Fruit fly (Drosophila melanogaster) whole organism, embryonic: ENCODE data around the gene ph-d.
A peak's percentile ranks its signal among the peaks of the same experiment; 100 is the strongest.

Source experiments
- Abd-B ChIP-seq: fragments of 200-800 bp; sonication (Bioruptor generic); optimal IDR thresholded peaks from 2 replicates; lab custom pipeline; 2018; ENCODE audit warnings: missing biosample characterization, mild to moderate bottlenecking, missing genetic modification characterization, moderate library complexity
- Atf3 ChIP-seq: fragments of 200-800 bp; sonication (Bioruptor generic); optimal IDR thresholded peaks from 3 replicates; lab custom pipeline; 2016; ENCODE audit warnings: missing biosample characterization, missing genetic modification characterization
- Bgb ChIP-seq: fragments of 200-800 bp; sonication (Bioruptor generic); IDR thresholded peaks from 2 replicates; pipeline ENCODE4 v1.3.6; 2022; ENCODE audit warnings: missing biosample characterization, missing genetic modification characterization; ENCODE audit not compliant: partially characterized antibody
- CG10147 ChIP-seq: fragments of 200-800 bp; sonication (Bioruptor generic); optimal IDR thresholded peaks from 2 replicates; lab custom pipeline; 2019; ENCODE audit warnings: missing biosample characterization, mild to moderate bottlenecking, missing genetic modification characterization, moderate library complexity
- CG1024 ChIP-seq: fragments of 200-800 bp; sonication (Bioruptor generic); IDR thresholded peaks from 2 replicates; pipeline ENCODE4 v1.3.6; 2022; ENCODE audit warnings: missing biosample characterization, missing genetic modification characterization
- CG11560 ChIP-seq: fragments of 200-800 bp; sonication (Bioruptor generic); IDR thresholded peaks from 3 replicates; pipeline ENCODE4 v1.3.6; 2022; ENCODE audit warnings: missing biosample characterization, missing genetic modification characterization
- CG12219 ChIP-seq: fragments of 200-800 bp; sonication (Bioruptor generic); optimal IDR thresholded peaks from 3 replicates; lab custom pipeline; 2018; ENCODE audit warnings: missing biosample characterization, mild to moderate bottlenecking, missing genetic modification characterization
- CG12769 ChIP-seq: fragments of 200-800 bp; sonication (Bioruptor generic); optimal IDR thresholded peaks from 2 replicates; lab custom pipeline; 2019; ENCODE audit warnings: missing biosample characterization, mild to moderate bottlenecking, missing genetic modification characterization, moderate library complexity
- CG13624 ChIP-seq: fragments of 200-800 bp; sonication (Bioruptor generic); optimal IDR thresholded peaks from 2 replicates; lab custom pipeline; 2016; ENCODE audit warnings: missing biosample characterization, missing genetic modification characterization
- CG15514 ChIP-seq: fragments of 200-800 bp; sonication (Bioruptor generic); optimal IDR thresholded peaks from 3 replicates; lab custom pipeline; 2017; ENCODE audit warnings: missing biosample characterization, missing genetic modification characterization, mild to moderate bottlenecking, moderate library complexity, missing genetic modification reagents
- CG16813 ChIP-seq: fragments of 200-800 bp; sonication (Bioruptor generic); IDR thresholded peaks from 3 replicates; pipeline ENCODE4 v1.3.6; 2022; ENCODE audit warnings: missing biosample characterization, missing genetic modification characterization; ENCODE audit not compliant: partially characterized antibody
- CG18262 ChIP-seq: fragments of 200-800 bp; optimal IDR thresholded peaks from 3 replicates; lab custom pipeline; 2019; ENCODE audit warnings: missing biosample characterization, mild to moderate bottlenecking, missing genetic modification characterization, moderate library complexity
- CG31224 ChIP-seq: fragments of 200-800 bp; sonication (Bioruptor generic); IDR thresholded peaks from 2 replicates; pipeline ENCODE4 v1.3.6; 2022; ENCODE audit warnings: missing biosample characterization, missing genetic modification characterization
- CG3163 ChIP-seq: fragments of 200-800 bp; sonication (Bioruptor generic); optimal IDR thresholded peaks from 3 replicates; lab custom pipeline; 2016; ENCODE audit warnings: missing biosample characterization, missing genetic modification characterization
- CG3847 ChIP-seq: fragments of 200-800 bp; sonication (Bioruptor generic); IDR thresholded peaks from 2 replicates; pipeline ENCODE4 v1.3.6; 2022; ENCODE audit warnings: missing biosample characterization, missing genetic modification characterization
- CG4360 ChIP-seq: fragments of 200-800 bp; sonication (Bioruptor generic); IDR thresholded peaks from 2 replicates; pipeline ENCODE4 v1.3.6; 2022; ENCODE audit warnings: missing biosample characterization, missing genetic modification characterization
- CG6689 ChIP-seq: fragments of 200-800 bp; sonication (Bioruptor generic); IDR thresholded peaks from 2 replicates; pipeline ENCODE4 v1.3.6; 2022; ENCODE audit warnings: missing biosample characterization, missing genetic modification characterization
- CG6854 ChIP-seq: fragments of 200-800 bp; sonication (Bioruptor generic); optimal IDR thresholded peaks from 3 replicates; lab custom pipeline; 2017; ENCODE audit warnings: missing biosample characterization, mild to moderate bottlenecking, missing genetic modification characterization
- CG7745 ChIP-seq: fragments of 200-800 bp; sonication (Bioruptor generic); optimal IDR thresholded peaks from 2 replicates; lab custom pipeline; 2018; ENCODE audit warnings: missing biosample characterization, mild to moderate bottlenecking, missing genetic modification characterization, moderate library complexity
- CTCF ChIP-seq: fragments of 200-800 bp; sonication (Bioruptor generic); optimal IDR thresholded peaks from 2 replicates; lab custom pipeline; 2017; ENCODE audit warnings: missing biosample characterization, mild to moderate bottlenecking, missing genetic modification characterization, moderate library complexity
- H15 ChIP-seq: fragments of 200-800 bp; sonication (Bioruptor generic); IDR thresholded peaks from 3 replicates; pipeline ENCODE4 v1.3.6; 2022; ENCODE audit warnings: missing biosample characterization, missing genetic modification characterization
- Hr3 ChIP-seq: fragments of 200-800 bp; sonication (Bioruptor generic); optimal IDR thresholded peaks from 3 replicates; lab custom pipeline; 2016; ENCODE audit warnings: missing biosample characterization, missing genetic modification characterization
- Hr51 ChIP-seq, 2 experiments: fragments of 200-800 bp; sonication (Bioruptor generic); optimal IDR thresholded peaks; 2 replicates in 1 of 2; 3 replicates in 1 of 2; lab custom pipeline; 2016 to 2018; ENCODE audit warnings: missing biosample characterization in 2 of 2, missing genetic modification characterization in 2 of 2, mild to moderate bottlenecking in 1 of 2, moderate library complexity in 1 of 2
- Mad ChIP-seq: fragments of 200-800 bp; sonication (Bioruptor generic); optimal IDR thresholded peaks from 2 replicates; lab custom pipeline; 2016; ENCODE audit warnings: missing biosample characterization, missing genetic modification characterization
- Nf-YA ChIP-seq: fragments of 200-800 bp; sonication (Bioruptor generic); IDR thresholded peaks from 2 replicates; pipeline ENCODE4 v1.3.6; 2022; ENCODE audit warnings: missing biosample characterization, missing genetic modification characterization
- Ptx1 ChIP-seq: fragments of 200-800 bp; sonication (Bioruptor generic); IDR thresholded peaks from 2 replicates; pipeline ENCODE4 v1.3.6; 2022; ENCODE audit warnings: missing biosample characterization, missing genetic modification characterization
- Rx ChIP-seq: fragments of 200-800 bp; sonication (Bioruptor generic); IDR thresholded peaks from 2 replicates; pipeline ENCODE4 v1.3.6; 2022; ENCODE audit warnings: missing biosample characterization, missing genetic modification characterization
- Sin3A ChIP-seq: fragments of >200 bp; optimal IDR thresholded peaks from 2 replicates; lab custom pipeline; 2018
- TFAM ChIP-seq: fragments of 200-800 bp; sonication (Bioruptor generic); optimal IDR thresholded peaks from 2 replicates; lab custom pipeline; 2017; ENCODE audit warnings: missing biosample characterization, missing genetic modification characterization, inconsistent platforms
- ac ChIP-seq: fragments of 200-800 bp; sonication (Bioruptor generic); optimal IDR thresholded peaks from 3 replicates; lab custom pipeline; 2017; ENCODE audit warnings: missing biosample characterization, mild to moderate bottlenecking, missing genetic modification characterization
- bbx ChIP-seq: fragments of 200-800 bp; sonication (Bioruptor generic); IDR thresholded peaks from 2 replicates; pipeline ENCODE4 v1.3.6; 2022; ENCODE audit warnings: missing biosample characterization, missing genetic modification characterization; ENCODE audit not compliant: partially characterized antibody
- dati ChIP-seq: fragments of 200-800 bp; sonication (Bioruptor generic); IDR thresholded peaks from 2 replicates; pipeline ENCODE4 v1.3.6; 2022; ENCODE audit warnings: missing biosample characterization, missing genetic modification characterization
- ems ChIP-seq: fragments of 200-800 bp; sonication (Bioruptor generic); optimal IDR thresholded peaks from 3 replicates; lab custom pipeline; 2016; ENCODE audit warnings: missing biosample characterization, missing genetic modification characterization
- ewg ChIP-seq: fragments of 200-800 bp; sonication (Bioruptor generic); optimal IDR thresholded peaks from 3 replicates; lab custom pipeline; 2017; ENCODE audit warnings: mild to moderate bottlenecking, missing biosample characterization, missing genetic modification reagents, missing genetic modification characterization
- gsb ChIP-seq: fragments of 200-800 bp; sonication (Bioruptor generic); IDR thresholded peaks from 2 replicates; pipeline ENCODE4 v1.3.6; 2022; ENCODE audit warnings: missing biosample characterization, missing genetic modification characterization
- her ChIP-seq: fragments of 200-800 bp; sonication (Bioruptor generic); optimal IDR thresholded peaks from 2 replicates; lab custom pipeline; 2016; ENCODE audit warnings: missing biosample characterization, missing genetic modification characterization
- jing ChIP-seq: fragments of 200-800 bp; sonication (Bioruptor generic); optimal IDR thresholded peaks from 2 replicates; lab custom pipeline; 2018; ENCODE audit warnings: missing biosample characterization, mild to moderate bottlenecking, missing genetic modification characterization
- nau ChIP-seq: fragments of 200-800 bp; sonication (Bioruptor generic); optimal IDR thresholded peaks from 3 replicates; lab custom pipeline; 2017; ENCODE audit warnings: missing biosample characterization, mild to moderate bottlenecking, missing genetic modification characterization, missing genetic modification reagents
- nmo ChIP-seq: fragments of 200-800 bp; sonication (Bioruptor generic); optimal IDR thresholded peaks from 2 replicates; lab custom pipeline; 2018; ENCODE audit warnings: missing biosample characterization, mild to moderate bottlenecking, missing genetic modification characterization, moderate library complexity
- oc ChIP-seq: fragments of 200-800 bp; sonication (Bioruptor generic); optimal IDR thresholded peaks from 2 replicates; lab custom pipeline; 2018; ENCODE audit warnings: missing biosample characterization, mild to moderate bottlenecking, missing genetic modification characterization, moderate library complexity
- stwl ChIP-seq: fragments of 200-800 bp; sonication (Bioruptor generic); optimal IDR thresholded peaks from 3 replicates; lab custom pipeline; 2018; ENCODE audit warnings: missing biosample characterization, mild to moderate bottlenecking, missing genetic modification characterization, moderate library complexity
- tio ChIP-seq: fragments of 200-800 bp; sonication (Bioruptor generic); optimal IDR thresholded peaks from 2 replicates; lab custom pipeline; 2017; ENCODE audit warnings: missing biosample characterization, missing genetic modification characterization, inconsistent platforms
- trem ChIP-seq: fragments of 200-800 bp; optimal IDR thresholded peaks from 3 replicates; lab custom pipeline; 2019; ENCODE audit warnings: missing biosample characterization, mild to moderate bottlenecking, missing genetic modification characterization, moderate library complexity
- tup ChIP-seq: fragments of 200-800 bp; sonication (Bioruptor generic); optimal IDR thresholded peaks from 2 replicates; lab custom pipeline; 2016; ENCODE audit warnings: missing biosample characterization, mild to moderate bottlenecking, missing genetic modification characterization, moderate library complexity
- unc-4 ChIP-seq: fragments of 200-800 bp; sonication (Bioruptor generic); IDR thresholded peaks from 2 replicates; pipeline ENCODE4 v1.3.6; 2022; ENCODE audit warnings: missing biosample characterization, missing genetic modification characterization; ENCODE audit not compliant: partially characterized antibody
- wek ChIP-seq: fragments of 200-800 bp; sonication (Bioruptor generic); optimal IDR thresholded peaks from 3 replicates; lab custom pipeline; 2018; ENCODE audit warnings: missing biosample characterization, mild to moderate bottlenecking, missing genetic modification characterization, moderate library complexity
- wor ChIP-seq: fragments of 200-800 bp; sonication (Bioruptor generic); IDR thresholded peaks from 2 replicates; pipeline ENCODE4 v1.3.6; 2022; ENCODE audit warnings: missing biosample characterization, missing genetic modification characterization
- z ChIP-seq: fragments of 200-800 bp; sonication (Bioruptor generic); IDR thresholded peaks from 3 replicates; pipeline ENCODE4 v1.3.6; 2022; ENCODE audit warnings: missing biosample characterization, missing genetic modification characterization
- zf30C ChIP-seq: fragments of 200-800 bp; sonication (Bioruptor generic); optimal IDR thresholded peaks from 3 replicates; lab custom pipeline; 2018; ENCODE audit warnings: missing biosample characterization, mild to moderate bottlenecking, missing genetic modification characterization

The ph-d gene

dm6 chrX:2136831-2137452 lies 13.9 kb upstream of the ph-d start (continued):
- TF ChIP-seq tup (GFP tag; lab: Kevin White, UChicago) (peak; percentile 100), Atf3 (peak; percentile 100), wek (peak; percentile 98), CG6854 (GFP tag; lab: Kevin White, UChicago) (peak; percentile 99), her (peak; percentile 98), CG15514 (GFP tag; lab: Kevin White, UChicago) (peak; percentile 96), unc-4 (GFP tag; lab: Robert Waterston, UW) (no peak), CG3847 (GFP tag; lab: Robert Waterston, UW) (peak; percentile 100), bbx (GFP tag; lab: Robert Waterston, UW) (peak; percentile 36; the same call in 1 of the 2 replicates), CG31224 (GFP tag; lab: Robert Waterston, UW) (peak; percentile 99), tio (GFP tag; lab: Kevin White, UChicago) (peak; percentile 99), ewg (GFP tag; lab: Kevin White, UChicago) (peak; percentile 99), Bgb (GFP tag; lab: Robert Waterston, UW) (peak; percentile 39; the same call in 1 of the 2 replicates), z (peak; percentile 91), CG4360 (GFP tag; lab: Robert Waterston, UW) (peak; percentile 97), nmo (GFP tag; lab: Kevin White, UChicago) (peak; percentile 100), Rx (GFP tag; lab: Robert Waterston, UW) (peak; percentile 100), H15 (peak; percentile 100), CG7745 (tag; lab: Kevin White, UChicago) (peak; percentile 99), Ptx1 (GFP tag; lab: Robert Waterston, UW) (peak; percentile 100), oc (peak; percentile 100), CG12219 (GFP tag; lab: Kevin White, UChicago) (peak; percentile 100), TFAM (peak; percentile 98), ac (GFP tag; lab: Kevin White, UChicago) (peak; percentile 100), trem (peak; percentile 98), CG18262 (tag; lab: Kevin White, UChicago) (peak; percentile 100), dati (GFP tag; lab: Robert Waterston, UW) (peak; percentile 100), ems (GFP tag; lab: Kevin White, UChicago) (peak; percentile 100), zf30C (peak; percentile 18), CTCF (GFP tag; lab: Kevin White, UChicago) (peak; percentile 79), Sin3A (lab: Kevin White, UChicago) (no peak), CG10147 (peak; percentile 100), Hr3 (peak; percentile 100), stwl (tag; lab: Kevin White, UChicago) (peak; percentile 95), CG11560 (tag; lab: Robert Waterston, UW) (peak; percentile 96), Hr51 (GFP tag; optimal IDR thresholded peaks at IDR 0.05; lab: Kevin White, UChicago) (peak; percentile 100), nau (peak; percentile 99), Nf-YA (peak; percentile 100), CG12769 (peak; percentile 100), CG6689 (peak; percentile 100), jing (GFP tag; lab: Kevin White, UChicago) (peak; percentile 100), CG1024 (peak; percentile 99), wor (peak; percentile 100), CG16813 (GFP tag; lab: Robert Waterston, UW) (0 out of 3 replicates have a peak, but pooled peaks have one; percentile 39), CG13624 (GFP tag; lab: Kevin White, UChicago) (peak; percentile 100), Abd-B (peak; percentile 100), CG3163 (peak; percentile 96), Mad (GFP tag; lab: Kevin White, UChicago) (peak; percentile 100), gsb (GFP tag; lab: Robert Waterston, UW) (peak; percentile 100)
